Fruit fly (Drosophila melanogaster): Measurements from ENCODE around the gene CG32095.

The CG32095 gene

DNA sequence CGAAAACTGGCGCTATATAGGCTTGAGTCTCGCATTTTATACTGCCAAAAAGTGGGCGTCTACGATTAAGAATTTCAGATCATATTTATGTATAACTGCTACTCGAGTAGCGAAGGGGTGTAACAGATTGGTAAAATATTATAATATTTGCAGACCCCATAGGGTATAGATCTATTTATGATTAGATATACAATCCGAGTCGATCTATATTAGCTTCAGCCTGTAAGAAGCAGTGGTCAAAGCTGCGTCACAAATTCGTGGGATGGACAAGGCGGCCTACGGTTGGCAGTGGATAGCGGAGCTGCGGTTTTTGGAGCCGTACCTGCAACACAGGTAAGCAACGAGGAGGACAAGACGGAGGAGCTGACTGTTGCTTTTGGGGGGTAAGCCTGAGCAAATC lies 10.9 kb downstream of the CG32095 start, which contains the start of gene Cubn2:
Gene Cubn2, minus strand, starts transcription at position 101 of the 400 bp plus-strand sequence.
- TF ChIP-seq rn (GFP tag; IDR thresholded peaks at IDR 0.05) (no peak), CG15710 (tag; optimal IDR thresholded peaks at IDR 0.05) (no peak)

DNA sequence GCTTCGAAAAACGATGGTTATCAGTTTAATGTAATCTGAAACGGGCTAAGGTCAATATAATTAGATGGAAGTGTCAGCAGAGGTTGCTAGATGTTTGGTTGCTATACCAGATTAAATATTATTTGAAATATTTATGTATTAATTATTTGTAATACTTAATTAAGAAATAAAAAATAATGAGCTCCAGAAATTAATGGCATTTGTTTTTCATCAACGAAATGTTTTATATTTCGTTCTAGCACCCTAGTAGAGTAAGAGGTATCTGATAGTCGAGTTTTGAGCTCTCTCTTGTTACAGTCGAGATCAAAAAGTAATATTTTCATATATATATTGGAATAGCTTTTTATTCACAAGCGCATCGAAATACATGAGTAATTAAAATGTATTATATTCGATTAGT lies 23.9 kb downstream of the CG32095 start:
- TF ChIP-seq CG15710 (tag; optimal IDR thresholded peaks at IDR 0.05) (no peak), Ets98B (GFP tag; IDR thresholded peaks at IDR 0.05) (no peak), CG12605 (GFP tag; IDR thresholded peaks at IDR 0.05) (no peak), CG4496 (GFP tag; IDR thresholded peaks at IDR 0.05) (no peak), CG13204 (GFP tag; optimal IDR thresholded peaks at IDR 0.05) (no peak), CG17806 (tag; optimal IDR thresholded peaks at IDR 0.05) (no peak), CG8301 (tag; optimal IDR thresholded peaks at IDR 0.05) (no peak), Snoo (tag; optimal IDR thresholded peaks at IDR 0.05) (no peak), Pif1B (GFP tag; optimal IDR thresholded peaks at IDR 0.05) (no peak), CG32121 (GFP tag; IDR thresholded peaks at IDR 0.05) (no peak), CG34367 (tag; optimal IDR thresholded peaks at IDR 0.05) (no peak), CG14655 (GFP tag; optimal IDR thresholded peaks at IDR 0.05) (no peak), D1 (tag; optimal IDR thresholded peaks at IDR 0.05) (no peak), EcR (GFP tag; optimal IDR thresholded peaks at IDR 0.05) (no peak), fd96Ca (GFP tag; IDR thresholded peaks at IDR 0.05) (no peak), rn (GFP tag; IDR thresholded peaks at IDR 0.05) (no peak), gl (tag; optimal IDR thresholded peaks at IDR 0.05) (no peak), Pif1A (GFP tag; optimal IDR thresholded peaks at IDR 0.05) (no peak), CG10348 (GFP tag; IDR thresholded peaks at IDR 0.05) (no peak)

dm6 chr3L:11800761-11801160 lies 24.8 kb downstream of the CG32095 start, which contains the start of gene Gcat:
TSS of gene Gcat (minus strand) at chr3L:11800861.
- TF ChIP-seq CG9948 (tag; optimal IDR thresholded peaks at IDR 0.05) (no peak), CG17806 (tag; optimal IDR thresholded peaks at IDR 0.05) (no peak), CG13204 (GFP tag; optimal IDR thresholded peaks at IDR 0.05) (no peak), Ets98B (GFP tag; IDR thresholded peaks at IDR 0.05) (no peak), Pif1A (GFP tag; optimal IDR thresholded peaks at IDR 0.05) (no peak), fd96Ca (GFP tag; IDR thresholded peaks at IDR 0.05) (no peak), CG10348 (GFP tag; IDR thresholded peaks at IDR 0.05) (no peak), D1 (tag; optimal IDR thresholded peaks at IDR 0.05) (no peak), CG32121 (GFP tag; IDR thresholded peaks at IDR 0.05) (no peak), CG4496 (GFP tag; IDR thresholded peaks at IDR 0.05) (no peak), gl (tag; optimal IDR thresholded peaks at IDR 0.05) (no peak), Pif1B (GFP tag; optimal IDR thresholded peaks at IDR 0.05) (no peak), CG8301 (tag; optimal IDR thresholded peaks at IDR 0.05) (no peak), CG15710 (tag; optimal IDR thresholded peaks at IDR 0.05) (no peak), rn (GFP tag; IDR thresholded peaks at IDR 0.05) (no peak), CG12605 (GFP tag; IDR thresholded peaks at IDR 0.05) (no peak), CG14655 (GFP tag; optimal IDR thresholded peaks at IDR 0.05) (no peak), Snoo (tag; optimal IDR thresholded peaks at IDR 0.05) (no peak), EcR (GFP tag; optimal IDR thresholded peaks at IDR 0.05) (no peak)

DNA sequence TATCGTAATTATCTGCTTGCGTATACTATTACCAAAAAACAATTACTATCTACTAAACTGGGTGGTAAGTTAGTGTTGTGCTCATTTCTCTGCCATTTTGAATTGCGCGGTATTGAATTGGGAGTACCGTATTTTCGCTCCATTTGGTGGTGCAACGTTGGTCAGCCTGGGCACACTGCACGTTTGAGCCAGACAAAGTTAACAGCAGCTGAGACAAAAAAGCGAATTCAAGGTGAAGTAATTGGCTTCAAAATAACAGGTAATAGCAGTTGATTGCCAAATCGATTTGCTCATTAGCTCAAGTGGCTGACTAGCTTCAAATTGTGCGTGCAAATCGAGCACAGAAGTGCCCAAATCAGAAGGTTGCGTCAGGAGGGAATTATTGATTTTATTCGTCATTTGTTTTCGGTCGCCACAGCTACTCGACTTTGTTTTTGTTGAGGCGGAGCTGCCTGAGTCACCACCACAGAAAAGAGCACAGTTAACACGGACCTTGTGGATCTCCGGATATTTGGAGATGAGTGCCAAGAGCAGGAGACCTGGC lies 30.0 kb downstream of the CG32095 start, which contains the start of gene Klp68D:
Gene Klp68D, plus strand, starts transcription at position 175 of the 544 bp plus-strand sequence.
- TF ChIP-seq CG8159 (tag; optimal IDR thresholded peaks at IDR 0.05), result no peak
- no peak for TF ChIP-seq CG17806 (tag; optimal IDR thresholded peaks at IDR 0.05)
- no peak for TF ChIP-seq rn (GFP tag; IDR thresholded peaks at IDR 0.05)
- no peak for TF ChIP-seq CG15710 (tag; optimal IDR thresholded peaks at IDR 0.05)
- TF ChIP-seq CG10348 (GFP tag; IDR thresholded peaks at IDR 0.05), result no peak
- no peak for TF ChIP-seq Snoo (tag; optimal IDR thresholded peaks at IDR 0.05)
- TF ChIP-seq CG12605 (GFP tag; IDR thresholded peaks at IDR 0.05), result no peak
- TF ChIP-seq CG34367 (tag; optimal IDR thresholded peaks at IDR 0.05), result no peak
- TF ChIP-seq CG4496 (GFP tag; IDR thresholded peaks at IDR 0.05), result no peak
- no peak for TF ChIP-seq CG9948 (tag; optimal IDR thresholded peaks at IDR 0.05)
- TF ChIP-seq Pif1A (GFP tag; optimal IDR thresholded peaks at IDR 0.05), result no peak
- no peak for TF ChIP-seq D1 (tag; optimal IDR thresholded peaks at IDR 0.05)
- TF ChIP-seq fd96Ca (GFP tag; IDR thresholded peaks at IDR 0.05), result no peak
- TF ChIP-seq CG14655 (GFP tag; optimal IDR thresholded peaks at IDR 0.05), result no peak
- no peak for TF ChIP-seq CG32121 (GFP tag; IDR thresholded peaks at IDR 0.05)
- no peak for TF ChIP-seq Ets98B (GFP tag; IDR thresholded peaks at IDR 0.05)
- no peak for TF ChIP-seq EcR (GFP tag; optimal IDR thresholded peaks at IDR 0.05)
- TF ChIP-seq Pif1B (GFP tag; optimal IDR thresholded peaks at IDR 0.05), result no peak
- TF ChIP-seq gl (tag; optimal IDR thresholded peaks at IDR 0.05), result no peak
- TF ChIP-seq CG8301 (tag; optimal IDR thresholded peaks at IDR 0.05), result no peak

dm6 chr3L:11793233-11793800 lies 32.2 kb downstream of the CG32095 start, which contains the start of the genes twy and CG10907:
TSS of gene twy (minus strand) at chr3L:11793283.
TSS of gene CG10907 (plus strand) at chr3L:11793514.
- no peak for TF ChIP-seq CG14655 (GFP tag; optimal IDR thresholded peaks at IDR 0.05)
- TF ChIP-seq EcR (GFP tag; optimal IDR thresholded peaks at IDR 0.05), result no peak
- TF ChIP-seq CG8159 (tag; optimal IDR thresholded peaks at IDR 0.05), result no peak
- TF ChIP-seq CG17806 (tag; optimal IDR thresholded peaks at IDR 0.05), result no peak
- no peak for TF ChIP-seq Pif1B (GFP tag; optimal IDR thresholded peaks at IDR 0.05)
- no peak for TF ChIP-seq CG13204 (GFP tag; optimal IDR thresholded peaks at IDR 0.05)
- TF ChIP-seq Pif1A (GFP tag; optimal IDR thresholded peaks at IDR 0.05), result no peak
- TF ChIP-seq CG12605 (GFP tag; IDR thresholded peaks at IDR 0.05), result no peak
- TF ChIP-seq CG34367 (tag; optimal IDR thresholded peaks at IDR 0.05), result no peak
- TF ChIP-seq gl (tag; optimal IDR thresholded peaks at IDR 0.05), result no peak

dm6 chr3L:11789773-11790172 lies 35.8 kb downstream of the CG32095 start, which contains the start of gene Pi3K68D:
TSS of gene Pi3K68D (minus strand) at chr3L:11790013.
- TF ChIP-seq CG32121 (GFP tag; IDR thresholded peaks at IDR 0.05) (no peak), CG17806 (tag; optimal IDR thresholded peaks at IDR 0.05) (peak; percentile 19)
